Fruit fly (Drosophila melanogaster): ENCODE data around the gene fzy.

fzy gene

dm6 chr2L:16275809-16276178, 35.0 kb upstream of the fzy start (continued):
- TF ChIP-seq CG4318 (GFP tag; optimal IDR thresholded peaks at IDR 0.05) (peak; percentile 85), Ets96B (tag; optimal IDR thresholded peaks at IDR 0.05) (peak; percentile 62), CG32006 (GFP tag; optimal IDR thresholded peaks at IDR 0.05) (peak; percentile 89), CG31627 (GFP tag; optimal IDR thresholded peaks at IDR 0.05) (peak; percentile 10), CG8632 (GFP tag; optimal IDR thresholded peaks at IDR 0.05) (peak; percentile 18), CG11762 (GFP tag; optimal IDR thresholded peaks at IDR 0.05; ENCODE audit: insufficient read depth) (peak; percentile 14), CG8319 (GFP tag; optimal IDR thresholded peaks at IDR 0.05) (no peak), Hr39 (GFP tag; optimal IDR thresholded peaks at IDR 0.05) (peak; percentile 8), Sox15 (GFP tag; optimal IDR thresholded peaks at IDR 0.05) (no peak), net (GFP tag; optimal IDR thresholded peaks at IDR 0.05) (peak; percentile 32), CG11902 (GFP tag; optimal IDR thresholded peaks at IDR 0.05) (no peak), fkh (GFP tag; optimal IDR thresholded peaks at IDR 0.05) (no peak), Met (GFP tag; optimal IDR thresholded peaks at IDR 0.05) (peak; percentile 47), eg (GFP tag; IDR thresholded peaks at IDR 0.05) (peak; percentile 83), svp (GFP tag) (peak; percentile 80), Sox102F (GFP tag; optimal IDR thresholded peaks at IDR 0.05) (peak; percentile 49), CG8119 (GFP tag; IDR thresholded peaks at IDR 0.05) (peak; percentile 81; the same call in 2 of the 3 replicates), vri (GFP tag; optimal IDR thresholded peaks at IDR 0.05) (no peak), salr (GFP tag; optimal IDR thresholded peaks at IDR 0.05) (peak in 1 of 2 experiments; percentile 2), spab (GFP tag; optimal IDR thresholded peaks at IDR 0.05) (peak; percentile 23), Hr4 (GFP tag; optimal IDR thresholded peaks at IDR 0.05) (peak; percentile 90), Smox (GFP tag; optimal IDR thresholded peaks at IDR 0.05) (no peak), CG6792 (GFP tag; optimal IDR thresholded peaks at IDR 0.05) (no peak), ss (GFP tag; optimal IDR thresholded peaks at IDR 0.05) (no peak), pdm3 (GFP tag; optimal IDR thresholded peaks at IDR 0.05) (peak; percentile 48), fd85E (GFP tag; optimal IDR thresholded peaks at IDR 0.05) (no peak), achi (GFP tag; optimal IDR thresholded peaks at IDR 0.05) (peak; percentile 43), Ets21C (GFP tag; optimal IDR thresholded peaks at IDR 0.05) (no peak), Eip93F (GFP tag; optimal IDR thresholded peaks at IDR 0.05) (no peak), CG7368 (GFP tag; optimal IDR thresholded peaks at IDR 0.05) (no peak), CG6854 (GFP tag; optimal IDR thresholded peaks at IDR 0.05) (no peak), dsx (GFP tag; optimal IDR thresholded peaks at IDR 0.05; ENCODE audit: poor library complexity, severe bottlenecking) (peak; percentile 31), CG10669 (GFP tag; optimal IDR thresholded peaks at IDR 0.05) (peak; percentile 43), CG6276 (GFP tag; optimal IDR thresholded peaks at IDR 0.05) (peak; percentile 77), Eip78C (GFP tag) (peak; percentile 86), CG6163 (GFP tag; IDR thresholded peaks at IDR 0.05) (peak; percentile 83)

DNA sequence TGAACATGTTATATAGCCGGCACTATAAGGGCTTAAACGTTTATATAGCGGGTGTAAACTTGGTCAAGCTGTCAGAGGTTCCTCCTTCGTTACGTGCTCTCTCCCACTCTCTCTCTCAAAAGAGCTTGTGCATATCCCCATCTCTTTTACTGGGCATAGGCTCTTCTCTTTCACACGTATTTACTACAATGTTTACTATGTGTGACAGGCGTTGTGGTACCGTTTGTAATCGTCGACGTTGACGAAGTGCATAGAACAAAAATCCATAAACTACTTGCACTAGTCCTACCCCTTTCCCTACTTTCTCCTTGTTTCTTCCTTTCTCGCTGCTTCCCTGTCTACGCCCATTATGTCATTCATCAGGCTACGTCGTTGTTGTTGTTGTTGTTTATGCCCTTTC, 33.9 kb upstream of the fzy start:
- TF ChIP-seq ss (GFP tag; optimal IDR thresholded peaks at IDR 0.05) (no peak), fkh (GFP tag; optimal IDR thresholded peaks at IDR 0.05) (peak; percentile 38), CG10631 (GFP tag; optimal IDR thresholded peaks at IDR 0.05) (no peak), CG34406 (GFP tag; optimal IDR thresholded peaks at IDR 0.05) (no peak), lz (GFP tag; optimal IDR thresholded peaks at IDR 0.05) (no peak), fd85E (GFP tag; optimal IDR thresholded peaks at IDR 0.05) (no peak), cyc (GFP tag; optimal IDR thresholded peaks at IDR 0.05) (no peak), pdm3 (GFP tag; optimal IDR thresholded peaks at IDR 0.05) (no peak), CG8119 (GFP tag; IDR thresholded peaks at IDR 0.05) (no peak), Smox (GFP tag; optimal IDR thresholded peaks at IDR 0.05) (no peak), CG16779 (tag; optimal IDR thresholded peaks at IDR 0.05) (no peak), dsx (GFP tag; optimal IDR thresholded peaks at IDR 0.05; ENCODE audit: poor library complexity, severe bottlenecking) (peak; percentile 70), eg (GFP tag; IDR thresholded peaks at IDR 0.05) (no peak), CG1621 (tag; optimal IDR thresholded peaks at IDR 0.05) (no peak), CG4318 (GFP tag; optimal IDR thresholded peaks at IDR 0.05) (no peak), CG9139 (GFP tag; optimal IDR thresholded peaks at IDR 0.05) (no peak), Met (GFP tag; optimal IDR thresholded peaks at IDR 0.05) (no peak)

Data from whole organism, prepupa.